Fruit fly (Drosophila melanogaster): Measurements from ENCODE around the gene CG14397.

CG14397 gene

DNA sequence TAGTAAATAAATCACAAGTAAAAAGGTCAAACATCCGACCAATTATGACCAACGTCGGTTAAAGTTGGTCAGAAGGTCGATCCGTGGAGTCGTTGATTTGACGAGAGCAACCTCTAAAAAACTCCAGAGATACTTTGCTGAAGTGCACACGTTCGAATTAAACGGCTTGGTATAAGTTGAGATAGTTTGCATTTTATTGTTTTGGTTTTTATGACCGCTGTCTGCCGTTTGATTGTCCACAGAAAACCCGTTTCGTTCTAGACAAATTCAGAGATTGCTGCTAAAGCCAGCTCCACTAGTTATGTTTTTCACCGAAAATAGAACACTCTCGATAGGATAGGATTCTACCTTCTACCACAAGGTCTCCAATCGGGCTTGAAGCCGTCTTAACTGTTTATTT, 17.2 kb upstream of the CG14397 start:
- TF ChIP-seq Rel (GFP tag; optimal IDR thresholded peaks at IDR 0.05) (no peak), Rel (tag; optimal IDR thresholded peaks at IDR 0.05) (no peak), Hr78 (GFP tag; optimal IDR thresholded peaks at IDR 0.05) (no peak), Jra (GFP tag; optimal IDR thresholded peaks at IDR 0.05) (no peak), foxo (GFP tag; optimal IDR thresholded peaks at IDR 0.05) (no peak), rgr (GFP tag; optimal IDR thresholded peaks at IDR 0.05) (no peak), sv (GFP tag; optimal IDR thresholded peaks at IDR 0.05) (no peak), dsf (GFP tag; optimal IDR thresholded peaks at IDR 0.05; ENCODE audit: borderline replicate concordance) (no peak), fru (GFP tag; optimal IDR thresholded peaks at IDR 0.05) (no peak), Hnf4 (GFP tag; optimal IDR thresholded peaks at IDR 0.05) (no peak), Mio (GFP tag; optimal IDR thresholded peaks at IDR 0.05) (no peak)

DNA sequence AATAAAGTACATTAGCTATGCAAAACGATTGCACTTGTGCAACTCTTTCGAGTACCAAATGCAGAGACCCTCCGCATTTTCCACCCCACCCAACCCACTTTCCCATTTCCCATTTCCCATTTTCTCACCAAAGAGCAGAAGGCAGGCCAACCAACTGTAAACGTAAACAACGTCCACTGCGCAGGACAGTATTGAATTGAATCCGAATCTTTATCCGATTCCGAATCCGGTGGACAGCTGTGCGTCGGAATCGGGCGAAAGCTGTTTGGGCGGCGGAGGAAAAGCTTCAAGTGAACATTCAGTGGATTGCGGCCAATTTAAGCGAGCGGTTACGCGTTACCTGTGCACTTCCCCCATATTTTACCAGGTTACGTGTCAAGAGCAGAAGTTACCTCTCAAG, 15.9 kb upstream of the CG14397 start, which contains the start of gene tadr:
TSS of gene tadr (plus strand) at position 301 of the 400 bp plus-strand sequence.
- no peak for TF ChIP-seq Jra (GFP tag; optimal IDR thresholded peaks at IDR 0.05)
- peak; percentile 16 for TF ChIP-seq Vsx2 (GFP tag; optimal IDR thresholded peaks at IDR 0.05; ENCODE audit: partially characterized antibody)

DNA sequence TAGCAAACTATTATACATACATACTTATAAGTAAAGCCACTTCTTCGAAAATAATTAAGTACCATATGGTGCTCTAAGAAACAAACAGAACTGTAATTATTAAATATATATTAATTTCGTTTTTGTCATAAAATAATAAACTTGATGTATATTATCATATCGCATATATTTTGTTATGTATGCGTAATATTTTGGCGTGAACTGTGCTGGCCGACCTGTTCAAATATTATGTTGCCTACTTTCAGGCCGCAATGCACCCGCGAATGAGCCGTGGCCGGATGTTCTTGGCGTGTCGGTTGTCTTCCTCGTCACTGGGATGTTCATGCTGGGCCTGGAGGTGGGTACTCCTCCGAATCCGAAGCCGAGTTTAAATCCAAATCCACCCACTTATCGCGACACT, 13.2 kb upstream of the CG14397 start:
- TF ChIP-seq dl (GFP tag; optimal IDR thresholded peaks at IDR 0.05; ENCODE audit: insufficient read depth in 1 of 2, partially characterized antibody in 2 of 2): no peak
- no peak for TF ChIP-seq brk (GFP tag; optimal IDR thresholded peaks at IDR 0.05)
- TF ChIP-seq HLH106 (tag; optimal IDR thresholded peaks at IDR 0.05): no peak
- TF ChIP-seq Hr83 (GFP tag; optimal IDR thresholded peaks at IDR 0.05; ENCODE audit: poor library complexity, severe bottlenecking): no peak
- TF ChIP-seq Dfd (GFP tag; optimal IDR thresholded peaks at IDR 0.05): no peak
- TF ChIP-seq OdsH (GFP tag; optimal IDR thresholded peaks at IDR 0.05): no peak
- no peak for TF ChIP-seq CrebA (GFP tag; optimal IDR thresholded peaks at IDR 0.05; ENCODE audit: borderline replicate concordance)
- no peak for TF ChIP-seq Hr78 (GFP tag; optimal IDR thresholded peaks at IDR 0.05)
- no peak for TF ChIP-seq jim (GFP tag; optimal IDR thresholded peaks at IDR 0.05)
- TF ChIP-seq pan (optimal IDR thresholded peaks at IDR 0.05): no peak

DNA sequence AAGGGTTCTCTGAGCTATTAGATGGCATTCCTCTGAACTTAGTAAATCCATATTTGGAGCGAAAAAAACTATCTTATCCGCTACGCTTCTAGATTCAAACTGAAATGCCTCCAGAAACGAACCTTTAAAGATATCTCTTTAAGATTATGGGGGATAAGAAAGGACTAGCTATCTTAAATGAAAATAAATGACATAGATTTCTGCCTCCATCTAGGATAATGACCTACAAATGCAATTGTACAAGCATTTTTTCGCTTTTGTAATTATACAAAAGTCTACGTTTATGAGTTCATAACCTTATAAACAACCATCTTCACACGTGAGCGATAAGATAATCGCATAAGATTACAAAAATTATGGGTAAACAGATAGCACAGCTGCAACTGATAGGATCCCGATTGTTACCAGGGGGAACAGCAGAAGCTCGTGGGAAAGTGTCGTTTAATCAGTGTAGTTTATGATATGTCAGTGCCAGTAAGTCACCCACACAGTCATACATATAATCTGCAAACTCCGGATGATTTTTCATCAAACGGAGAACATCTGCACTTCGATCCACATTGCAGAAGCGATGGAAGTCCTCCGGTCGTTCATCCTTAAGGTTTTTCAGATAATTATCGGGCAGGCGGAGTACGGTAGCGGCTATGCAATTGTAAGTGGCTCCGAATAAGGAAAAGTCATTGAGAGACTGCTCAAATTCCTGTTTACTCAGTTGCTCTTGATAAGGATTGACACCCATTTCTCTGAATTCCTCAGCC, 8.4 kb upstream of the CG14397 start, which contains the start of gene CG33511:
TSS of gene CG33511 (minus strand) at position 51 of the 758 bp plus-strand sequence.
- no peak for TF ChIP-seq Myc (optimal IDR thresholded peaks at IDR 0.05)

DNA sequence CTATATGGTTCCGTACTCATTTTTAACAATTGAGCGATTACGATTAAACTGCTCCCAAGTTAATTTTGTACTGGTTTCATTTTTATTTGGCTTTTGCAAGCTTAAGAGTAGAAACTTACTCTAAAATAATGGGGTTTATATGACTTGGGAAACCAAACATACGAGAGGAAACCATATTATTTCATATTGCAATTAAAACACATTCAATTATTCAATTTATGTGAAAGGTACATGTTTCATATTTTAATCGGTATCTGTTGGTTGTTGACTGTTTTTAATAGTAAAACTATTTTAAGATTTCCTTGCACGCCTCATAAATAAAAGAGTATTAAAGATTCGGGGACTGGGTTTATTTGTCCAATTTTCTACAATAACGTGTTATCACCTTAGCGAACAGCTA, 6.8 kb upstream of the CG14397 start, which contains the start of gene CG33510:
TSS of gene CG33510 (minus strand) at position 59 of the 400 bp plus-strand sequence.
- TF ChIP-seq HLH106 (tag; optimal IDR thresholded peaks at IDR 0.05) (no peak), brk (GFP tag; optimal IDR thresholded peaks at IDR 0.05) (no peak), tai (GFP tag; optimal IDR thresholded peaks at IDR 0.05) (no peak), CG9705 (GFP tag; optimal IDR thresholded peaks at IDR 0.05) (no peak), foxo (GFP tag; optimal IDR thresholded peaks at IDR 0.05) (peak in 1 of 2 experiments; percentile 20), rgr (GFP tag; optimal IDR thresholded peaks at IDR 0.05) (peak; percentile 6), Jra (GFP tag; optimal IDR thresholded peaks at IDR 0.05) (no peak), fru (GFP tag; optimal IDR thresholded peaks at IDR 0.05) (peak; percentile 57), Sp1 (GFP tag; optimal IDR thresholded peaks at IDR 0.05) (no peak), h (GFP tag; optimal IDR thresholded peaks at IDR 0.05) (peak; percentile 31), N (GFP tag; optimal IDR thresholded peaks at IDR 0.05) (no peak), Dfd (GFP tag; optimal IDR thresholded peaks at IDR 0.05) (no peak)

DNA sequence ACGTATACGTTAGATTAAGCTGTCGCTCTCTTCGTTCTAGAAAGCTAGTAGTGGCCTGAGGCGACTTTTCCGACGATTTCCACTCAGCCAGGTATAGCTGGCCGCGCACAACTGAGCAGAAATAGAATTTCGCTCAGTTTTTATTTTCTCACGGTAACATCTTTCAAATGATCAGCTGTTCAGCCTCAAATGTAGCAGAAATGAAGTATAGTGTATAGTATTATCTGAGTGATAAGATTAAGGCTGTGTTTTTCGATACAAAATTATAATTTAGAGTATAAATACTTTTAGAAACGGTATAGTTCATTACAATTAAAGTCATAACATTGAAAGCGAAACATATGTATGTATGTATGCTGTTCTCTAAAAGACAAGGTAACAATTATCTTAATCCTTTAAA, 4.6 kb upstream of the CG14397 start, which contains the start of gene CG33509:
TSS of gene CG33509 (minus strand) at position 101 of the 400 bp plus-strand sequence.
- TF ChIP-seq OdsH (GFP tag; optimal IDR thresholded peaks at IDR 0.05) (no peak), usp (GFP tag; optimal IDR thresholded peaks at IDR 0.05) (no peak), Hr83 (GFP tag; optimal IDR thresholded peaks at IDR 0.05; ENCODE audit: poor library complexity, severe bottlenecking) (no peak), CrebA (GFP tag; optimal IDR thresholded peaks at IDR 0.05; ENCODE audit: borderline replicate concordance) (no peak), woc (GFP tag; optimal IDR thresholded peaks at IDR 0.05) (no peak), Jra (GFP tag; optimal IDR thresholded peaks at IDR 0.05) (no peak), dsf (GFP tag; optimal IDR thresholded peaks at IDR 0.05; ENCODE audit: borderline replicate concordance) (no peak)
